Worm (Caenorhabditis elegans) whole organism, dauer: Measurements from ENCODE around the gene vab-15.

Experiments
- unc-62 ChIP-seq: sonication (generic microtip); optimal IDR thresholded peaks from 2 replicates; lab custom pipeline; 2017; ENCODE audit warnings: missing biosample characterization, missing genetic modification reagents, missing genetic modification characterization

vab-15 gene

ce11 chrX:9893069-9893468, 46.0 kb downstream of the vab-15 start:
- TF ChIP-seq unc-62: no peak

- no peak for TF ChIP-seq unc-62
These were observed 47.8 kb downstream of the vab-15 start, which contains the start of gene F21G4.3 for ce11 chrX:9894844-9895243. Gene F21G4.3, plus strand, starts transcription at chrX:9895144.
